Worm (Caenorhabditis elegans) whole organism, early embryonic: ENCODE results near the gene Y41D4B.11.

Experiments used
- B0310.2 ChIP-seq: sonication (generic microtip); optimal IDR thresholded peaks from 2 replicates; lab custom pipeline; 2016; ENCODE audit warnings: mild to moderate bottlenecking, missing genetic modification characterization, missing compliant biosample characterization
- F13C5.2 ChIP-seq: sonication (generic microtip); optimal IDR thresholded peaks from 2 replicates; lab custom pipeline; 2017; ENCODE audit warnings: mild to moderate bottlenecking, missing genetic modification characterization, inconsistent platforms, missing compliant biosample characterization
- aly-1 ChIP-seq: sonication (generic microtip); optimal IDR thresholded peaks from 2 replicates; lab custom pipeline; 2016; ENCODE audit warnings: missing genetic modification characterization, missing compliant biosample characterization
- ama-1 ChIP-seq: fragments of 150-350 bp; optimal IDR thresholded peaks from 2 replicates; lab custom pipeline; 2014
- ceh-13 ChIP-seq: fragments of 200-800 bp; sonication (Bioruptor generic); optimal IDR thresholded peaks from 2 replicates; lab custom pipeline; 2018; ENCODE audit warnings: mild to moderate bottlenecking, missing genetic modification characterization, missing compliant biosample characterization
- ceh-36 ChIP-seq: sonication (generic microtip); optimal IDR thresholded peaks from 2 replicates; lab custom pipeline; 2016; ENCODE audit warnings: missing genetic modification characterization, inconsistent platforms, missing compliant biosample characterization
- ets-7 ChIP-seq: sonication (generic microtip); optimal IDR thresholded peaks from 2 replicates; lab custom pipeline; 2016; ENCODE audit warnings: missing genotype, missing genetic modification characterization, missing compliant biosample characterization
- flt-1 ChIP-seq: fragments of 200-800 bp; sonication (Bioruptor generic); IDR thresholded peaks from 2 replicates; pipeline ENCODE4 v1.3.6; 2022; ENCODE audit warnings: missing genetic modification characterization, missing compliant biosample characterization
- hmbx-1 ChIP-seq: sonication (generic microtip); optimal IDR thresholded peaks from 2 replicates; lab custom pipeline; 2016; ENCODE audit warnings: mild to moderate bottlenecking, missing genetic modification characterization, missing compliant biosample characterization
- hmg-4 ChIP-seq: fragments of 200-800 bp; sonication (Bioruptor generic); optimal IDR thresholded peaks from 2 replicates; lab custom pipeline; 2018; ENCODE audit warnings: mild to moderate bottlenecking, missing genetic modification characterization, missing compliant biosample characterization
- hnd-1 ChIP-seq: sonication (generic microtip); optimal IDR thresholded peaks from 2 replicates; lab custom pipeline; 2016; ENCODE audit warnings: missing genetic modification characterization, missing compliant biosample characterization
- pes-1 ChIP-seq: fragments of 200-800 bp; sonication (Bioruptor generic); IDR thresholded peaks from 2 replicates; pipeline ENCODE4 v1.3.6; 2022; ENCODE audit warnings: missing genetic modification reagents, missing genetic modification characterization, missing compliant biosample characterization
- scrt-1 ChIP-seq: fragments of 200-800 bp; sonication (Bioruptor generic); IDR thresholded peaks from 2 replicates; pipeline ENCODE4 v1.3.6; 2022; ENCODE audit warnings: missing genetic modification characterization, missing compliant biosample characterization
- sea-1 ChIP-seq: fragments of 200-800 bp; sonication (Bioruptor generic); conservative IDR thresholded peaks from 2 replicates; pipeline ENCODE4 v1.3.6; 2022; ENCODE audit warnings: missing genetic modification characterization, missing compliant biosample characterization
- tbx-11 ChIP-seq: fragments of 200-800 bp; sonication (Bioruptor generic); IDR thresholded peaks from 2 replicates; pipeline ENCODE4 v1.3.6; 2022; ENCODE audit warnings: missing genetic modification characterization, missing compliant biosample characterization
- tbx-37 ChIP-seq: fragments of 200-800 bp; sonication (Bioruptor generic); conservative IDR thresholded peaks from 2 replicates; pipeline ENCODE4 v1.3.6; 2022; ENCODE audit warnings: missing genetic modification reagents, missing genetic modification characterization, missing compliant biosample characterization
- tra-4 ChIP-seq: sonication (generic microtip); optimal IDR thresholded peaks from 2 replicates; lab custom pipeline; 2017; ENCODE audit warnings: missing genetic modification characterization, missing compliant biosample characterization

Y41D4B.11 gene

DNA sequence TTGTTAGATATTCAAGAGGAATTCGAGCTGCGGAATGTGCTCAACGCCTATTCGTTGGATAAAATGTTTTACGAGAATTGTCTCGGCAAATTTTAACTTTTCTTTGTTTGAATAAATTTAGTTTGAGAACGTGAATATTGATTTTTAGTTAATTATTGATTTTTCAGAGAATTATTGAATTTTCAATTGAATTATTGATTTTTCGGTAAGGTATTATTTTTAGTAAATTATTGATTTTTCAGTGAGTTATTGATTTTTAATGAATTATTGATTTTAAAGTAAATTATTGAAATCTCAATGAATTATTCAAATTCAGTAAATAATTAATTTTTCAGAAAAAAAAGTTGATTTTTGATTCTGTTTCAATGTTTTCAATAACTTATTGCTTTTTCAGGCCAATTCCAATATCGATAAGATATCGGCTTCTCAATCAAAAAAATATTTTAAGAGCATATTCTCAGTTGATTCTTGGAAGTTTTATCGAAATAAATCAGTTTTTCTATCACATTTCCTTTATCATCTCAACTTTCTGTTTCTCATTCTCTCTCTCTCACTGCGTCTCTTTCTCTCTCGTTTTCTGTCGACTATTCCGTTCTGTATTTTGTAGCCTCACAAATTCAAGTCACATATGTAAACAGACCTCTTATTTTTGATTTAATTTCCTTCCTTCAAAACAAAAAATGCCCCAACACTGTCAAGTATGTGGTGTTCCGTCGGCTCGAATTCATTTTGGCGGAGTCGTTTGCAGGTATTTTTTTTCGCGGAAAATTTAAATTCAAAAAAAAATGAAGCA is 14.2 kb downstream of the Y41D4B.11 start, which contains the start of gene nhr-92:
nhr-92 (plus strand) TSS at position 576 of the 793 bp plus-strand sequence.
- TF ChIP-seq scrt-1 (GFP tag; lab: Robert Waterston, UW) (no peak), hnd-1 (tag; lab: Kevin White, UChicago) (no peak), tra-4 (tag; lab: Kevin White, UChicago) (no peak), ceh-13 (no peak), pes-1 (GFP tag; lab: Robert Waterston, UW) (no peak)

DNA sequence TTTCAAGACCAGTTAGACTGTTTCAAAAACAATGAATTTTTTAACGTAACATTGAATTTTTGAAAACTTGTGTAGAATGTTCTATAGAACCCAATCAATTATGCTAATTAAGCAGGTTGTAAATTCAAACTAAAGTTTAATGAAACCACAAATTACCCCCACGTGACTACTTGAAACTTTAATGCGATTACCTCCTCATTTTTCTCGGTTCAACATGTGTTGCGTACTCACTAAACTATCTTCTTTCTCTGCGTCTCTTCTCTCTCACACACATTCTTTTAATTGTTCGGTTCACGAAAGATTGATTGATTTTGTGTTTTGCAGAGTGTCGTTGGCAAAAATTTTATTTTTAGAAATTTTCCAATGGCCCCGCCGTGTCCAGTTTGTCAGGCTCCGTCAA is 18.2 kb downstream of the Y41D4B.11 start, which contains the start of gene nhr-87:
nhr-87 (plus strand) TSS at position 318 of the 400 bp plus-strand sequence.
- TF ChIP-seq ceh-36 (tag; lab: Kevin White, UChicago), result no peak
- no peak for TF ChIP-seq tbx-11 (GFP tag; lab: Robert Waterston, UW)
- no peak for TF ChIP-seq sea-1 (GFP tag; lab: Robert Waterston, UW)
- no peak for TF ChIP-seq scrt-1 (GFP tag; lab: Robert Waterston, UW)
- no peak for TF ChIP-seq hmbx-1 (tag; lab: Kevin White, UChicago)
- TF ChIP-seq pes-1 (GFP tag; lab: Robert Waterston, UW), result no peak
- no peak for TF ChIP-seq hnd-1 (tag; lab: Kevin White, UChicago)
- TF ChIP-seq flt-1 (GFP tag; lab: Robert Waterston, UW), result no peak
- no peak for TF ChIP-seq ceh-13
- no peak for TF ChIP-seq tra-4 (tag; lab: Kevin White, UChicago)
- TF ChIP-seq ama-1, result no peak
- TF ChIP-seq F13C5.2 (tag; lab: Kevin White, UChicago), result no peak
- no peak for TF ChIP-seq tbx-37 (GFP tag; lab: Robert Waterston, UW)
- TF ChIP-seq ets-7 (tag; lab: Kevin White, UChicago), result no peak
- TF ChIP-seq hmg-4, result no peak
- TF ChIP-seq aly-1, result no peak
- TF ChIP-seq B0310.2 (tag; lab: Kevin White, UChicago), result no peak

DNA sequence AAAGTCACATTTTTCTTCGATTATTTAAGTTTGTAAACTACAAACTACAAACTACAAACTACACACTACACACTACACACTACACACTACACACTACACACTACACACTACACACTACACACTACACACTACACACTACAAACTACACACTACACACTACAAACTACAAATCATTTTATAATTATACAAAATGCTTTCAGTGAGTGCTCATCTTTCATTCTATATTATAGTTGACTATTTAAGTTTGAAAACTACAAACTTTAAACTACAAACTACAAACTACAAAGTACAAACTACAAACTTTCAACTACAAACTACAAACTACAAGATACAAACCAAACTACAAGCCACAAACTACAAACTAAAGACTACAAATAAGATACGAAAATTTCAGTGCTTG is 18.9 kb downstream of the Y41D4B.11 start:
- TF ChIP-seq tbx-11 (GFP tag; lab: Robert Waterston, UW), result no peak
- no peak for TF ChIP-seq flt-1 (GFP tag; lab: Robert Waterston, UW)
- TF ChIP-seq hmbx-1 (tag; lab: Kevin White, UChicago), result no peak
- TF ChIP-seq scrt-1 (GFP tag; lab: Robert Waterston, UW), result no peak
- no peak for TF ChIP-seq ets-7 (tag; lab: Kevin White, UChicago)
- no peak for TF ChIP-seq hnd-1 (tag; lab: Kevin White, UChicago)
- no peak for TF ChIP-seq hmg-4

DNA sequence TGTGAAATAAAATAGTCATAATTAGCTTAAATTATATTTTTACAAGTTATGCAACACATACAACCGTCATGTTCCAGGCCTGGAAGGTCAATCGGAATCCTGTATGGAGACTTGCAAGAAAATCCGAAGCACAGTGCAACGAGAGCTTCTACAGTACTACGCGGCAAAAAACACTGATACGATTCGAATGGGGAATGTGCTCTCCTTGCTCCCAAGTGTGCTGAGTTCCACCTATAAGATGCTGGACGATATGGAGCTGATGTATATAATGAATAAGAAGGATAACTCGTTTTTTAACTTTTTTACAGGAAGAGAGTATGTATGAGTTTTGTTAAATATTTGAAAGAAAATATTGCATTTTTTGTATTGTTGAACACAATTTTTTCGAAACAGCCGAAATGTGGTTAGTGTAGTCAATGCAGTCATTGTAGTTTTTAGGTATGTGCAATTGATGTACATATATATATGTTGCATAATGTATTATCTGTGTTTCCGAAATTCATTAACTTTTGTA is 20.9 kb downstream of the Y41D4B.11 start, which contains the start of gene nhr-146:
nhr-146 (plus strand) TSS at position 464 of the 514 bp plus-strand sequence.
- TF ChIP-seq tbx-37 (GFP tag; lab: Robert Waterston, UW), result no peak
- no peak for TF ChIP-seq aly-1
- TF ChIP-seq ets-7 (tag; lab: Kevin White, UChicago), result no peak
- no peak for TF ChIP-seq ama-1
- TF ChIP-seq F13C5.2 (tag; lab: Kevin White, UChicago), result no peak
- TF ChIP-seq tbx-11 (GFP tag; lab: Robert Waterston, UW), result no peak
- no peak for TF ChIP-seq flt-1 (GFP tag; lab: Robert Waterston, UW)
- no peak for TF ChIP-seq scrt-1 (GFP tag; lab: Robert Waterston, UW)
- no peak for TF ChIP-seq tra-4 (tag; lab: Kevin White, UChicago)
- no peak for TF ChIP-seq B0310.2 (tag; lab: Kevin White, UChicago)
- TF ChIP-seq hmg-4, result no peak
- TF ChIP-seq sea-1 (GFP tag; lab: Robert Waterston, UW), result no peak
- no peak for TF ChIP-seq hmbx-1 (tag; lab: Kevin White, UChicago)
- no peak for TF ChIP-seq ceh-36 (tag; lab: Kevin White, UChicago)
- TF ChIP-seq hnd-1 (tag; lab: Kevin White, UChicago), result no peak
- no peak for TF ChIP-seq ceh-13
- no peak for TF ChIP-seq pes-1 (GFP tag; lab: Robert Waterston, UW)

DNA sequence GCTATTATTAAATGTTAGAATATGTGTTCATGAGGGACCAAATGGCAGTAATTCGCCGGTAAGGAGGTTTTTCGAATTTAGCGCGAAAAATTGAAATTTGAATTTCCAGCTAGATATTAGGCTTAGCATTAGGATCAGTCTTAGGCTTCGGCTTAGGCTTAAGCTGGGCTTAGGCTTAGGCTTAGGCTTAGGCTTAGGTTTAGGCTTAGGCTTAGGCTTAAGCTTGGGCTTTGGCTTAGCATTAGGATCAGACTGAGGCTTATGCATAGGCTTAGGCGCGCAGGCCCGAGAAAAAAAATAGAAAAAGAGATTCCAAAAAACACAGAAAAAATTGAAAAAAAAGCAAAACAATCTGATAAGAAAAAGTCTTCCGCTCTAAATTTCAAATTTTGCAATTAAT is 22.8 kb downstream of the Y41D4B.11 start:
- TF ChIP-seq ceh-36 (tag; lab: Kevin White, UChicago) (peak; percentile 61), tbx-37 (GFP tag; lab: Robert Waterston, UW) (no peak)

DNA sequence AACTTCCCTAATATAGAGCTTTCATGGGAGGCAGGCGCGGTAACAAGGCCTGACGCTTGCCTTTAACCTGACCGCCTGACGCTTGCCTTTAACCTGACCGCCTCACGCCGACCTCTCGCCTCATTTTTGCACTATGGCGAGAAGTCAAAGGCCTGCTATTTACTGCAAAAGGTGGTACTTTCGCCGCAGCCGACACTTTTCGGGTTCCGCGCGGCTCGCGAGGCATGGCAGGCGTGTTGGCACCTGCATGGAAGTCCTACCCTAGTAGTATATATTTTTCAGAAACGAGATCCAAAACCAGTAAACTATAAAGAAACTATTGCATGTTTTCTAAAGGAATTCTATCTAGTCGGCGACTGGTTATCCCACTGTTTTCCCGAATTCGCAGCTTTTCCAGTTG is 23.2 kb downstream of the Y41D4B.11 start:
- no peak for TF ChIP-seq hmg-4
- TF ChIP-seq tbx-11 (GFP tag; lab: Robert Waterston, UW), result no peak
- TF ChIP-seq ceh-13, result no peak
- no peak for TF ChIP-seq ets-7 (tag; lab: Kevin White, UChicago)
- TF ChIP-seq hnd-1 (tag; lab: Kevin White, UChicago), result no peak
- no peak for TF ChIP-seq sea-1 (GFP tag; lab: Robert Waterston, UW)
- TF ChIP-seq tra-4 (tag; lab: Kevin White, UChicago), result no peak
- no peak for TF ChIP-seq B0310.2 (tag; lab: Kevin White, UChicago)
- no peak for TF ChIP-seq pes-1 (GFP tag; lab: Robert Waterston, UW)
- no peak for TF ChIP-seq scrt-1 (GFP tag; lab: Robert Waterston, UW)

DNA sequence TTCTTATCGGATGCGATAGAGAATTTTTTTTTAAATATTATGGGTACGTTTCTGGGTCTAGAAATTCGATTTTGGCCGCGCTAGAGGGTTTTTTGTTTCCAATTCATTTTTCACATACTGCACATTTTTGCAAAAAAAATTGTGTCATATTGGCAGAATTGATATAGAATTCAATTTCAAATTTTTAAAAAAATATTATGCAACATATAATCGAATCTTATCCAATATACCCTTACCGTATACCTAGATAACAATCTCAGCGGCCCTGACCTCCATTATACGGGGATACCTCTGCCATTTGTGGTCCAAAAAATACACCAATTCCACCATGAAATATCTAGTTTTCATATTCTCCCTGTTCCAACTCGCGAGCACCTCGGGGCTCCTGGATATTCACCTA is 26.1 kb downstream of the Y41D4B.11 start, which contains the start of gene cpg-24:
cpg-24 (plus strand) TSS at position 301 of the 400 bp plus-strand sequence.
- no peak for TF ChIP-seq B0310.2 (tag; lab: Kevin White, UChicago)
- no peak for TF ChIP-seq tbx-11 (GFP tag; lab: Robert Waterston, UW)
- no peak for TF ChIP-seq scrt-1 (GFP tag; lab: Robert Waterston, UW)
- no peak for TF ChIP-seq tbx-37 (GFP tag; lab: Robert Waterston, UW)
- TF ChIP-seq flt-1 (GFP tag; lab: Robert Waterston, UW), result no peak
- TF ChIP-seq pes-1 (GFP tag; lab: Robert Waterston, UW), result no peak
- no peak for TF ChIP-seq hnd-1 (tag; lab: Kevin White, UChicago)
- no peak for TF ChIP-seq ama-1
- TF ChIP-seq ceh-13, result no peak
- TF ChIP-seq tra-4 (tag; lab: Kevin White, UChicago), result no peak
- TF ChIP-seq sea-1 (GFP tag; lab: Robert Waterston, UW), result no peak
- no peak for TF ChIP-seq hmg-4
- TF ChIP-seq aly-1, result no peak
- TF ChIP-seq ets-7 (tag; lab: Kevin White, UChicago), result no peak
- no peak for TF ChIP-seq ceh-36 (tag; lab: Kevin White, UChicago)
- no peak for TF ChIP-seq hmbx-1 (tag; lab: Kevin White, UChicago)
- TF ChIP-seq F13C5.2 (tag; lab: Kevin White, UChicago), result no peak
